Worm (Caenorhabditis elegans) whole organism, young adult: ENCODE measurements around the gene csn-1.

Source experiments
- B0261.1 ChIP-seq: sonication (generic microtip); optimal IDR thresholded peaks from 2 replicates; lab custom pipeline; 2016; ENCODE audit warnings: mild to moderate bottlenecking, missing genetic modification characterization, moderate library complexity, missing compliant biosample characterization
- C17E4.6 ChIP-seq: fragments of 200-800 bp; sonication (Bioruptor generic); IDR thresholded peaks from 2 replicates; pipeline ENCODE4 v1.3.6; 2022; ENCODE audit warnings: missing genetic modification reagents, missing genetic modification characterization, missing compliant biosample characterization
- F10E7.11 ChIP-seq: sonication (generic microtip); optimal IDR thresholded peaks from 2 replicates; lab custom pipeline; 2017; ENCODE audit warnings: mild to moderate bottlenecking, missing genetic modification characterization, moderate library complexity, missing compliant biosample characterization
- F37B4.10 ChIP-seq: fragments of 200-800 bp; sonication (Bioruptor generic); IDR thresholded peaks from 2 replicates; pipeline ENCODE4 v1.3.6; 2022; ENCODE audit warnings: missing genetic modification characterization, missing compliant biosample characterization
- F39B2.1 ChIP-seq: fragments of 200-800 bp; sonication (Bioruptor generic); IDR thresholded peaks from 2 replicates; pipeline ENCODE4 v1.3.6; 2022; ENCODE audit warnings: missing genetic modification reagents, missing genetic modification characterization, missing compliant biosample characterization
- F55B11.4 ChIP-seq: sonication (generic microtip); optimal IDR thresholded peaks from 2 replicates; lab custom pipeline; 2016; ENCODE audit warnings: missing compliant biosample characterization, missing genetic modification characterization, borderline replicate concordance; ENCODE audit not compliant: insufficient read depth
- F57A8.1 ChIP-seq: fragments of 200-800 bp; sonication (Bioruptor generic); optimal IDR thresholded peaks from 2 replicates; lab custom pipeline; 2018; ENCODE audit warnings: mild to moderate bottlenecking, missing genetic modification characterization, moderate library complexity, missing compliant biosample characterization
- Y53F4B.3 ChIP-seq: fragments of 200-800 bp; sonication (Bioruptor generic); IDR thresholded peaks from 2 replicates; pipeline ENCODE4 v1.3.6; 2022; ENCODE audit warnings: missing genetic modification reagents, missing genetic modification characterization, missing compliant biosample characterization
- Y67H2A.10 ChIP-seq: fragments of 200-800 bp; sonication (Bioruptor generic); conservative IDR thresholded peaks from 2 replicates; pipeline ENCODE4 v1.3.6; 2022; ENCODE audit warnings: missing genetic modification reagents, missing genetic modification characterization, missing compliant biosample characterization
- Y79H2A.3 ChIP-seq: fragments of 200-800 bp; sonication (Bioruptor generic); conservative IDR thresholded peaks from 2 replicates; pipeline ENCODE4 v1.3.6; 2022; ENCODE audit warnings: missing genetic modification reagents, missing genetic modification characterization, missing compliant biosample characterization
- Y95B8A.8 ChIP-seq: fragments of 200-800 bp; sonication (Bioruptor generic); IDR thresholded peaks from 2 replicates; pipeline ENCODE4 v1.3.6; 2022; ENCODE audit warnings: missing genetic modification reagents, missing genetic modification characterization, missing compliant biosample characterization
- atf-7 ChIP-seq: sonication (generic microtip); optimal IDR thresholded peaks from 2 replicates; lab custom pipeline; 2017; ENCODE audit warnings: mild to moderate bottlenecking, missing genetic modification characterization, missing compliant biosample characterization
- attf-5 ChIP-seq: fragments of 200-800 bp; sonication (Bioruptor generic); optimal IDR thresholded peaks from 2 replicates; lab custom pipeline; 2018; ENCODE audit warnings: mild to moderate bottlenecking, missing genetic modification characterization, missing compliant biosample characterization
- bed-1 ChIP-seq: fragments of 200-800 bp; sonication (Bioruptor generic); IDR thresholded peaks from 2 replicates; pipeline ENCODE4 v1.3.6; 2022; ENCODE audit warnings: missing genetic modification reagents, missing genetic modification characterization, missing compliant biosample characterization
- ccch-3 ChIP-seq: fragments of 200-800 bp; sonication (Bioruptor generic); optimal IDR thresholded peaks from 2 replicates; lab custom pipeline; 2018; ENCODE audit warnings: mild to moderate bottlenecking, missing genetic modification characterization, missing compliant biosample characterization
- ceh-100 ChIP-seq: fragments of 200-800 bp; sonication (Bioruptor generic); IDR thresholded peaks from 2 replicates; pipeline ENCODE4 v1.3.6; 2022; ENCODE audit warnings: missing genetic modification reagents, missing genetic modification characterization, missing compliant biosample characterization
- ceh-79 ChIP-seq: sonication (generic microtip); optimal IDR thresholded peaks from 2 replicates; lab custom pipeline; 2017; ENCODE audit warnings: mild to moderate bottlenecking, missing genetic modification characterization, missing compliant biosample characterization
- dpff-1 ChIP-seq: sonication (generic microtip); optimal IDR thresholded peaks from 2 replicates; lab custom pipeline; 2017; ENCODE audit warnings: mild to moderate bottlenecking, missing genetic modification characterization, missing compliant biosample characterization
- let-607 ChIP-seq, 2 experiments: fragments of 200-800 bp in 1 of 2; sonication (Bioruptor generic) in 1 of 2; sonication (generic microtip) in 1 of 2; optimal IDR thresholded peaks; 2 replicates each; lab custom pipeline; 2016 to 2018; ENCODE audit warnings: mild to moderate bottlenecking in 2 of 2, missing compliant biosample characterization in 2 of 2, missing genetic modification characterization in 2 of 2, moderate library complexity in 2 of 2, missing genotype in 1 of 2
- lin-26 ChIP-seq: fragments of 200-800 bp; sonication (Bioruptor generic); IDR thresholded peaks from 2 replicates; pipeline ENCODE4 v1.3.6; 2022; ENCODE audit warnings: missing genetic modification reagents, missing genetic modification characterization, missing compliant biosample characterization
- lin-40 ChIP-seq: sonication (generic microtip); optimal IDR thresholded peaks from 2 replicates; lab custom pipeline; 2016; ENCODE audit warnings: missing genetic modification characterization, mild to moderate bottlenecking, missing compliant biosample characterization, missing genotype, missing genetic modification reagents
- lsl-1 ChIP-seq: fragments of 200-800 bp; sonication (Bioruptor generic); optimal IDR thresholded peaks from 2 replicates; lab custom pipeline; 2018; ENCODE audit warnings: mild to moderate bottlenecking, missing genetic modification characterization, moderate library complexity, missing compliant biosample characterization
- pbrm-1 ChIP-seq: fragments of 200-800 bp; sonication (Bioruptor generic); IDR thresholded peaks from 2 replicates; pipeline ENCODE4 v1.3.6; 2022; ENCODE audit warnings: missing genetic modification reagents, missing genetic modification characterization, missing compliant biosample characterization
- repo-1 ChIP-seq: sonication (generic microtip); optimal IDR thresholded peaks from 2 replicates; lab custom pipeline; 2017; ENCODE audit warnings: mild to moderate bottlenecking, missing genetic modification characterization, missing compliant biosample characterization
- rpc-1 ChIP-seq, 2 experiments: fragments of 150-350 bp in 1 of 2; sonication (generic microtip) in 1 of 2; optimal IDR thresholded peaks; 2 replicates each; lab custom pipeline; 2014 to 2018; ENCODE audit warnings: missing biosample characterization in 1 of 2, missing genetic modification characterization in 1 of 2, missing genetic modification reagents in 1 of 2, missing genotype in 1 of 2
- snpc-1.1 ChIP-seq: sonication (generic microtip); optimal IDR thresholded peaks from 2 replicates; lab custom pipeline; 2017; ENCODE audit warnings: missing genetic modification characterization, mild to moderate bottlenecking, missing compliant biosample characterization, antibody characterized with exemption, moderate library complexity, missing genotype, missing genetic modification reagents; ENCODE audit not compliant: insufficient read depth
- tbp1 ChIP-seq: fragments of 200-800 bp; sonication (Bioruptor generic); optimal IDR thresholded peaks from 2 replicates; lab custom pipeline; 2018; ENCODE audit warnings: mild to moderate bottlenecking, missing genetic modification characterization, missing compliant biosample characterization
- tlf-1 ChIP-seq: fragments of 200-800 bp; sonication (Bioruptor generic); optimal IDR thresholded peaks from 2 replicates; lab custom pipeline; 2018; ENCODE audit warnings: mild to moderate bottlenecking, missing genetic modification characterization, missing compliant biosample characterization
- xnd-1 ChIP-seq: sonication (generic microtip); optimal IDR thresholded peaks from 2 replicates; lab custom pipeline; 2016; ENCODE audit warnings: missing genotype, missing genetic modification reagents, missing genetic modification characterization, missing compliant biosample characterization
- zim-3 ChIP-seq: sonication (generic microtip); optimal IDR thresholded peaks from 2 replicates; lab custom pipeline; 2017; ENCODE audit warnings: mild to moderate bottlenecking, missing genetic modification characterization, moderate library complexity, missing compliant biosample characterization
- ztf-18 ChIP-seq: sonication (generic microtip); optimal IDR thresholded peaks from 2 replicates; lab custom pipeline; 2016; ENCODE audit warnings: missing genotype, mild to moderate bottlenecking, missing genetic modification characterization, missing compliant biosample characterization
- ztf-25 ChIP-seq: fragments of 200-800 bp; sonication (Bioruptor generic); IDR thresholded peaks from 2 replicates; pipeline ENCODE4 v1.3.6; 2022; ENCODE audit warnings: missing genetic modification reagents, missing genetic modification characterization, missing compliant biosample characterization

The csn-1 gene

DNA sequence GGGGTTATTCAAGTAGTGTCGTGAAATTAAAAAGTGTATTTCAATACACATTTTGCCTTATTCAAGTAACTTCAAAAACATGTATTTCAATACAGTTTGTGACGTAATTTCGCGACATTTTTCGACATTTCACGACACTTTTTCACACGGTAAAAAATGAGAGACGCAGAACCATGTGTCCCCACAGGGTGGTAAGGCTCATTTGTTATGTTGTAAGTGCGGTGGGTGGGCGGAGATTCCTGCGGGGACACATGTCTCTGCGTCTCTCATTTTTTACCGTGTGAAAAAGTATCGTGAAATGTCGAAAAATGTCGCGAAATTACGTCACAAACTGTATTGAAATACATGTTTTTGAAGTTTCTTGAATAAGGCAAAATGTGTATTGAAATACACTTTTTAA is 38.2 kb downstream of the csn-1 start:
- peak; percentile 98 for TF ChIP-seq F39B2.1 (GFP tag; lab: Robert Waterston, UW)

DNA sequence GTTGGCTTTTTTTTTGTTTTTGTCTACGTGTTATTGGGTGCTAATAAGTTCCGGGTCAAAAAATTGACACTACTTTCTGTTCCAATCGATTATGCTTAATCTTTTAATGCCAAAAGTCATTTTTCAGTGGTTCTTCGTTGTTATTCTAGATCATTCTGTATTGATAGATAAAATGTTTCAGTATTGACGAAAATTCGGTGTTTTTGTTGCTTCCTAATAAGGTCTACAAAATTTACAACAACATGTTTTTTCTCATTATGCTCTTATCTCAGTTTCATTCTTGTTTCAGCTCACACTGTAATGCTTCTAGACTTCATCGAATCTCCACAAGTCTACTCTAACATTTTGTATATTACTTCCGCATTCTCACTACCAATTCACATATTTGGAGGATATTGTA is 39.1 kb downstream of the csn-1 start, which contains the start of gene srh-303:
srh-303 (plus strand) TSS at position 301 of the 400 bp plus-strand sequence.
- TF ChIP-seq ztf-25 (GFP tag; lab: Robert Waterston, UW) (no peak), Y53F4B.3 (GFP tag; lab: Robert Waterston, UW) (no peak), attf-5 (GFP tag; lab: Kevin White, UChicago) (no peak), repo-1 (no peak), C17E4.6 (GFP tag; lab: Robert Waterston, UW) (no peak), ceh-79 (tag; lab: Kevin White, UChicago) (no peak), atf-7 (tag; lab: Kevin White, UChicago) (no peak), Y67H2A.10 (GFP tag; lab: Robert Waterston, UW) (no peak), Y95B8A.8 (GFP tag; lab: Robert Waterston, UW) (no peak), ceh-100 (no peak), lsl-1 (GFP tag; lab: Kevin White, UChicago) (no peak)

DNA sequence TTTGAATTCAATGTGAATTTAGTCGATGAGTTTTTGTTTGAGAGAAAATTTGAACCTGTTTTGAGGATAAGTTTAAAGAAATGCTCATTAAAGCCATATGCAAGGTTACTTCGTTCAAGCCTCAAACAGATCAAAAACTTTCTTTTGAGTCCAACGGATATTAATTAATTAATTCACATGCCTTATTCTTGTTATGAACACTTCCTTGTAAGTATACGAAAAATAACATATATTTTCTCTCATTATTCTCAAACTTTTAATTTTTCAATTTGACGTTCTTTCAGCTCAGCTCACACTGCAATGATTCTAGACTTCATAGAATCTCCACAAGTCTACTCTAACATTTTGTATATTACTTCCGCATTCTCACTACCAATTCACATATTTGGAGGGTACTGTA is 42.1 kb downstream of the csn-1 start, which contains the start of gene srh-304:
srh-304 (plus strand) TSS at position 301 of the 400 bp plus-strand sequence.
- no peak for TF ChIP-seq F55B11.4 (tag; lab: Kevin White, UChicago)
- no peak for TF ChIP-seq pbrm-1 (GFP tag; lab: Robert Waterston, UW)
- TF ChIP-seq tbp1 (GFP tag; lab: Kevin White, UChicago) = no peak

- TF ChIP-seq tbp1 (GFP tag; lab: Kevin White, UChicago) (peak; percentile 83), lin-26 (GFP tag; lab: Robert Waterston, UW) (peak; percentile 57; the same call in 1 of the 2 replicates), B0261.1 (tag; lab: Kevin White, UChicago) (peak; percentile 47), rpc-1 (optimal IDR thresholded peaks at IDR 0.05; lab: Kevin White, UChicago) (peak; percentile 39), rpc-1 (tag; optimal IDR thresholded peaks at IDR 0.05; lab: Kevin White, UChicago) (peak; percentile 68)
Measured at ce11 chrV:17826325-17826724, 44.1 kb downstream of the csn-1 start.

ce11 chrV:17824610-17825009 is 45.8 kb downstream of the csn-1 start, which contains the start of gene srh-301:
TSS of gene srh-301 (plus strand) at chrV:17824910.
- no peak for TF ChIP-seq snpc-1.1 (tag; lab: Kevin White, UChicago)
- TF ChIP-seq F37B4.10 (GFP tag; lab: Robert Waterston, UW) = no peak
- no peak for TF ChIP-seq let-607 (tag; optimal IDR thresholded peaks at IDR 0.05; lab: Kevin White, UChicago)
- TF ChIP-seq lin-40 (tag; lab: Kevin White, UChicago) = no peak
- no peak for TF ChIP-seq ccch-3 (GFP tag; lab: Kevin White, UChicago)
- no peak for TF ChIP-seq C17E4.6 (GFP tag; lab: Robert Waterston, UW)
- TF ChIP-seq bed-1 (GFP tag; lab: Robert Waterston, UW) = no peak
- TF ChIP-seq xnd-1 (tag; lab: Kevin White, UChicago) = no peak
- TF ChIP-seq F10E7.11 (tag; lab: Kevin White, UChicago) = no peak
- no peak for TF ChIP-seq Y67H2A.10 (GFP tag; lab: Robert Waterston, UW)
- TF ChIP-seq ceh-79 (tag; lab: Kevin White, UChicago) = no peak
- TF ChIP-seq F55B11.4 (tag; lab: Kevin White, UChicago) = no peak
- no peak for TF ChIP-seq F57A8.1 (GFP tag; lab: Kevin White, UChicago)
- TF ChIP-seq zim-3 (tag; lab: Kevin White, UChicago) = no peak
- no peak for TF ChIP-seq ztf-18 (tag; lab: Kevin White, UChicago)
- TF ChIP-seq dpff-1 (tag; lab: Kevin White, UChicago) = no peak
- no peak for TF ChIP-seq Y79H2A.3 (GFP tag; lab: Robert Waterston, UW)
- no peak for TF ChIP-seq tlf-1 (GFP tag; lab: Kevin White, UChicago)
- TF ChIP-seq, all 124 proteins: peak for 0
